Fruit fly (Drosophila melanogaster): ENCODE results near the gene CG15021.
A peak's percentile ranks its signal among the peaks of the same experiment; 100 is the strongest.

Gene CG15021

dm6 chr3L:4406653-4407257 lies 29.8 kb upstream of the CG15021 start, which contains the start of gene TP53INP (continued):
- TF ChIP-seq CG8924 (tag; optimal IDR thresholded peaks at IDR 0.05) (peak; percentile 96), D19B (GFP tag; optimal IDR thresholded peaks at IDR 0.05) (peak; percentile 53), gcm2 (GFP tag; optimal IDR thresholded peaks at IDR 0.05) (no peak), tio (GFP tag; optimal IDR thresholded peaks at IDR 0.05) (peak; percentile 90), CG10959 (GFP tag; IDR thresholded peaks at IDR 0.05) (peak; percentile 56; the same call in 1 of the 2 replicates), CG33557 (GFP tag; optimal IDR thresholded peaks at IDR 0.05) (peak; percentile 85), ttk (GFP tag; IDR thresholded peaks at IDR 0.05) (peak; percentile 58), cwo (GFP tag; optimal IDR thresholded peaks at IDR 0.05) (peak; percentile 84), CG31365 (tag; optimal IDR thresholded peaks at IDR 0.05) (peak; percentile 33), Dbx (GFP tag; IDR thresholded peaks at IDR 0.05) (peak; percentile 56; the same call in 1 of the 3 replicates), CG18011 (GFP tag; optimal IDR thresholded peaks at IDR 0.05) (peak; percentile 60), Sry-β (GFP tag; optimal IDR thresholded peaks at IDR 0.05) (peak; percentile 45), Abd-B (GFP tag; optimal IDR thresholded peaks at IDR 0.05) (peak; percentile 88), bsh (GFP tag; optimal IDR thresholded peaks at IDR 0.05) (peak; percentile 86 to 87), D (optimal IDR thresholded peaks at IDR 0.05) (no peak), D (GFP tag; optimal IDR thresholded peaks at IDR 0.05) (peak; percentile 90), CG3726 (GFP tag; IDR thresholded peaks at IDR 0.05) (no peak), Max (GFP tag; optimal IDR thresholded peaks at IDR 0.05) (peak; percentile 90), fu2 (GFP tag; optimal IDR thresholded peaks at IDR 0.05) (peak; percentile 10), jigr1 (GFP tag; IDR thresholded peaks at IDR 0.05) (peak; percentile 73), CG14965 (GFP tag; optimal IDR thresholded peaks at IDR 0.05; ENCODE audit: borderline replicate concordance) (peak; percentile 49), unpg (GFP tag; optimal IDR thresholded peaks at IDR 0.05) (peak; percentile 85), MBD-R2 (GFP tag; IDR thresholded peaks at IDR 0.05) (peak; percentile 18; the same call in 1 of the 2 replicates), CG31388 (GFP tag; optimal IDR thresholded peaks at IDR 0.05) (peak; percentile 37), CG11456 (GFP tag; IDR thresholded peaks at IDR 0.05) (no peak), pan (optimal IDR thresholded peaks at IDR 0.05) (no peak), pan (GFP tag; optimal IDR thresholded peaks at IDR 0.05 in 1 of 2, IDR thresholded peaks at IDR 0.05 in 1 of 2) (no peak), CG6765 (GFP tag; optimal IDR thresholded peaks at IDR 0.05) (peak; percentile 69), NC2β (GFP tag; optimal IDR thresholded peaks at IDR 0.05) (peak; percentile 49), CG1529 (GFP tag; optimal IDR thresholded peaks at IDR 0.05) (peak; percentile 83), CG16779 (GFP tag; IDR thresholded peaks at IDR 0.05) (peak; percentile 61; the same call in 1 of the 2 replicates), vfl (GFP tag; optimal IDR thresholded peaks at IDR 0.05) (peak; percentile 47), fru (optimal IDR thresholded peaks at IDR 0.05) (no peak), CG18476 (GFP tag; optimal IDR thresholded peaks at IDR 0.05) (peak; percentile 92), tna (GFP tag; IDR thresholded peaks at IDR 0.05; ENCODE audit: partially characterized antibody) (peak; percentile 47; the same call in 1 of the 2 replicates), CG10321 (GFP tag; IDR thresholded peaks at IDR 0.05) (no peak), CG7271 (tag; optimal IDR thresholded peaks at IDR 0.05) (peak; percentile 62), oc (tag; optimal IDR thresholded peaks at IDR 0.05) (peak; percentile 75), bigmax (GFP tag; optimal IDR thresholded peaks at IDR 0.05) (no peak), CkIIα-i1 (GFP tag; IDR thresholded peaks at IDR 0.05) (no peak), CG3995 (GFP tag; optimal IDR thresholded peaks at IDR 0.05) (no peak), Antp (GFP tag; optimal IDR thresholded peaks at IDR 0.05) (peak; percentile 82), dati (GFP tag; IDR thresholded peaks at IDR 0.05) (no peak), CG5953 (GFP tag; IDR thresholded peaks at IDR 0.05) (no peak), dysf (GFP tag; IDR thresholded peaks at IDR 0.05) (peak; percentile 86), z (GFP tag; IDR thresholded peaks at IDR 0.05) (no peak), ind (GFP tag; optimal IDR thresholded peaks at IDR 0.05) (peak; percentile 75), Spps (tag; optimal IDR thresholded peaks at IDR 0.05) (peak; percentile 83), Tbp (GFP tag; optimal IDR thresholded peaks at IDR 0.05) (no peak), sima (GFP tag; optimal IDR thresholded peaks at IDR 0.05) (no peak), Eip74EF (GFP tag; optimal IDR thresholded peaks at IDR 0.05) (peak in 1 of 2 experiments; percentile 93)
